Fruit fly (Drosophila melanogaster) whole organism, prepupa: ENCODE results near the gene Tbca.

ENCODE experiments used
- Blimp-1 ChIP-seq: fragments of 200-800 bp; sonication (Bioruptor generic); optimal IDR thresholded peaks from 3 replicates; lab custom pipeline; 2017; ENCODE audit warnings: missing biosample characterization, missing genetic modification characterization, mild to moderate bottlenecking, moderate library complexity, missing genetic modification reagents
- CG10669 ChIP-seq: fragments of 200-800 bp; sonication (Bioruptor generic); optimal IDR thresholded peaks from 3 replicates; lab custom pipeline; 2018; ENCODE audit warnings: missing biosample characterization, mild to moderate bottlenecking, missing genetic modification characterization, moderate library complexity
- CG11762 ChIP-seq: fragments of 200-800 bp; sonication (Bioruptor generic); optimal IDR thresholded peaks from 3 replicates; lab custom pipeline; 2016; ENCODE audit warnings: missing biosample characterization, missing genetic modification characterization; ENCODE audit not compliant: insufficient read depth
- CG1621 ChIP-seq: fragments of 200-800 bp; sonication (Bioruptor generic); optimal IDR thresholded peaks from 3 replicates; lab custom pipeline; 2018; ENCODE audit warnings: missing biosample characterization, mild to moderate bottlenecking, missing genetic modification characterization
- CG16779 ChIP-seq: fragments of 200-800 bp; sonication (Bioruptor generic); optimal IDR thresholded peaks from 3 replicates; lab custom pipeline; 2017; ENCODE audit warnings: missing biosample characterization, mild to moderate bottlenecking, missing genetic modification characterization
- CG3032 ChIP-seq: fragments of 200-800 bp; optimal IDR thresholded peaks from 2 replicates; lab custom pipeline; 2019; ENCODE audit warnings: missing biosample characterization, mild to moderate bottlenecking, missing genetic modification characterization, moderate library complexity
- CG32006 ChIP-seq: fragments of 200-800 bp; sonication (Bioruptor generic); optimal IDR thresholded peaks from 3 replicates; lab custom pipeline; 2017; ENCODE audit warnings: missing biosample characterization, mild to moderate bottlenecking, missing genetic modification characterization
- CG34406 ChIP-seq: fragments of 200-800 bp; sonication (Bioruptor generic); optimal IDR thresholded peaks from 3 replicates; lab custom pipeline; 2016; ENCODE audit warnings: missing biosample characterization, missing genetic modification characterization
- CG3919 ChIP-seq: fragments of 200-800 bp; sonication (Bioruptor generic); optimal IDR thresholded peaks from 3 replicates; lab custom pipeline; 2016; ENCODE audit warnings: missing biosample characterization, missing genetic modification characterization
- CG4318 ChIP-seq: fragments of 200-800 bp; sonication (Bioruptor generic); optimal IDR thresholded peaks from 3 replicates; lab custom pipeline; 2017; ENCODE audit warnings: missing biosample characterization, mild to moderate bottlenecking, missing genetic modification characterization
- CG6163 ChIP-seq: fragments of 200-800 bp; sonication (Bioruptor generic); IDR thresholded peaks from 3 replicates; pipeline ENCODE4 v1.3.6; 2022; ENCODE audit warnings: missing biosample characterization, missing genetic modification characterization
- CG6808 ChIP-seq: fragments of 200-800 bp; sonication (Bioruptor generic); optimal IDR thresholded peaks from 3 replicates; lab custom pipeline; 2017; ENCODE audit warnings: missing biosample characterization, missing genetic modification characterization, mild to moderate bottlenecking, moderate library complexity, missing genetic modification reagents
- CG6854 ChIP-seq: fragments of 200-800 bp; sonication (Bioruptor generic); optimal IDR thresholded peaks from 2 replicates; lab custom pipeline; 2017; ENCODE audit warnings: missing biosample characterization, mild to moderate bottlenecking, missing genetic modification characterization
- CG7368 ChIP-seq: fragments of 200-800 bp; sonication (Bioruptor generic); optimal IDR thresholded peaks from 3 replicates; lab custom pipeline; 2016; ENCODE audit warnings: missing biosample characterization, missing genetic modification characterization
- CG8119 ChIP-seq: fragments of 200-800 bp; sonication (Bioruptor generic); IDR thresholded peaks from 3 replicates; pipeline ENCODE4 v1.3.6; 2022; ENCODE audit warnings: missing biosample characterization, missing genetic modification characterization
- CG8632 ChIP-seq: fragments of 200-800 bp; sonication (Bioruptor generic); optimal IDR thresholded peaks from 3 replicates; lab custom pipeline; 2016; ENCODE audit warnings: missing biosample characterization, missing genetic modification characterization
- CG9139 ChIP-seq: fragments of 200-800 bp; sonication (Bioruptor generic); optimal IDR thresholded peaks from 3 replicates; lab custom pipeline; 2017; ENCODE audit warnings: missing biosample characterization, mild to moderate bottlenecking, missing genetic modification characterization
- Eip75B ChIP-seq: fragments of 200-800 bp; sonication (Bioruptor generic); optimal IDR thresholded peaks from 3 replicates; lab custom pipeline; 2016; ENCODE audit warnings: missing biosample characterization, missing genetic modification characterization
- Eip78C ChIP-seq: fragments of 200-800 bp; sonication (Bioruptor generic); peaks from one replicate; lab custom pipeline; 2016; ENCODE audit warnings: missing biosample characterization, missing genetic modification characterization
- Eip93F ChIP-seq: fragments of 200-800 bp; sonication (Bioruptor generic); optimal IDR thresholded peaks from 2 replicates; lab custom pipeline; 2016; ENCODE audit warnings: missing biosample characterization, mild to moderate bottlenecking, missing genetic modification characterization
- Ets96B ChIP-seq: fragments of 200-800 bp; optimal IDR thresholded peaks from 2 replicates; lab custom pipeline; 2019; ENCODE audit warnings: missing biosample characterization, mild to moderate bottlenecking, missing genetic modification characterization, moderate library complexity
- Hr39 ChIP-seq: fragments of 200-800 bp; sonication (Bioruptor generic); optimal IDR thresholded peaks from 2 replicates; lab custom pipeline; 2016; ENCODE audit warnings: missing biosample characterization, missing genetic modification characterization
- Lpt ChIP-seq: fragments of 200-800 bp; sonication (Bioruptor generic); optimal IDR thresholded peaks from 3 replicates; lab custom pipeline; 2016; ENCODE audit warnings: missing biosample characterization, missing genetic modification characterization
- Met ChIP-seq: fragments of 200-800 bp; sonication (Bioruptor generic); optimal IDR thresholded peaks from 3 replicates; lab custom pipeline; 2016; ENCODE audit warnings: missing biosample characterization, missing genetic modification characterization
- OdsH ChIP-seq: fragments of 200-800 bp; sonication (Bioruptor generic); optimal IDR thresholded peaks from 3 replicates; lab custom pipeline; 2016; ENCODE audit warnings: missing biosample characterization, missing genetic modification characterization
- Smox ChIP-seq: fragments of 200-800 bp; sonication (Bioruptor generic); optimal IDR thresholded peaks from 3 replicates; lab custom pipeline; 2016; ENCODE audit warnings: missing biosample characterization, missing genetic modification characterization
- Sox14 ChIP-seq: fragments of 200-800 bp; sonication (Bioruptor generic); optimal IDR thresholded peaks from 3 replicates; lab custom pipeline; 2016; ENCODE audit warnings: missing biosample characterization, missing genetic modification characterization
- achi ChIP-seq: fragments of 200-800 bp; sonication (Bioruptor generic); optimal IDR thresholded peaks from 3 replicates; lab custom pipeline; 2016; ENCODE audit warnings: missing biosample characterization, missing genetic modification characterization
- dsx ChIP-seq: fragments of 200-800 bp; optimal IDR thresholded peaks from 3 replicates; lab custom pipeline; 2019; ENCODE audit warnings: missing biosample characterization, mild to moderate bottlenecking, missing genetic modification characterization, moderate library complexity; ENCODE audit not compliant: poor library complexity, severe bottlenecking
- eg ChIP-seq: fragments of 200-800 bp; sonication (Bioruptor generic); IDR thresholded peaks from 3 replicates; pipeline ENCODE4 v1.3.6; 2022; ENCODE audit warnings: missing biosample characterization, missing genetic modification characterization
- esn ChIP-seq: fragments of 200-800 bp; sonication (Bioruptor generic); optimal IDR thresholded peaks from 2 replicates; lab custom pipeline; 2016; ENCODE audit warnings: missing biosample characterization, mild to moderate bottlenecking, missing genetic modification characterization, moderate library complexity
- fd59A ChIP-seq: fragments of 200-800 bp; sonication (Bioruptor generic); optimal IDR thresholded peaks from 2 replicates; lab custom pipeline; 2017; ENCODE audit warnings: missing biosample characterization, mild to moderate bottlenecking, missing genetic modification characterization, missing genetic modification reagents
- fd85E ChIP-seq: fragments of 200-800 bp; sonication (Bioruptor generic); optimal IDR thresholded peaks from 3 replicates; lab custom pipeline; 2016; ENCODE audit warnings: missing biosample characterization, missing genetic modification characterization
- net ChIP-seq: fragments of 200-800 bp; sonication (Bioruptor generic); optimal IDR thresholded peaks from 3 replicates; lab custom pipeline; 2016; ENCODE audit warnings: missing biosample characterization, missing genetic modification characterization
- pdm3 ChIP-seq: fragments of 200-800 bp; sonication (Bioruptor generic); optimal IDR thresholded peaks from 3 replicates; lab custom pipeline; 2016; ENCODE audit warnings: missing biosample characterization, missing genetic modification characterization
- spab ChIP-seq: fragments of 200-800 bp; sonication (Bioruptor generic); optimal IDR thresholded peaks from 2 replicates; lab custom pipeline; 2017; ENCODE audit warnings: missing biosample characterization, mild to moderate bottlenecking, missing genetic modification characterization, missing genetic modification reagents
- ss ChIP-seq, 2 experiments: fragments of 200-800 bp; sonication (Bioruptor generic); optimal IDR thresholded peaks; 2 replicates in 1 of 2; 3 replicates in 1 of 2; lab custom pipeline; 2017 to 2018; ENCODE audit warnings: mild to moderate bottlenecking in 2 of 2, missing biosample characterization in 2 of 2, missing genetic modification characterization in 2 of 2, moderate library complexity in 1 of 2
- svp ChIP-seq: fragments of 200-800 bp; sonication (Bioruptor generic); peaks from one replicate; lab custom pipeline; 2016; ENCODE audit warnings: missing biosample characterization, missing genetic modification characterization
- topi ChIP-seq: fragments of 200-800 bp; sonication (Bioruptor generic); optimal IDR thresholded peaks from 3 replicates; lab custom pipeline; 2016; ENCODE audit warnings: missing biosample characterization, missing genetic modification characterization
- vri ChIP-seq: fragments of 200-800 bp; sonication (Bioruptor generic); optimal IDR thresholded peaks from 3 replicates; lab custom pipeline; 2016; ENCODE audit warnings: missing biosample characterization, mild to moderate bottlenecking, missing genetic modification characterization

Gene Tbca

DNA sequence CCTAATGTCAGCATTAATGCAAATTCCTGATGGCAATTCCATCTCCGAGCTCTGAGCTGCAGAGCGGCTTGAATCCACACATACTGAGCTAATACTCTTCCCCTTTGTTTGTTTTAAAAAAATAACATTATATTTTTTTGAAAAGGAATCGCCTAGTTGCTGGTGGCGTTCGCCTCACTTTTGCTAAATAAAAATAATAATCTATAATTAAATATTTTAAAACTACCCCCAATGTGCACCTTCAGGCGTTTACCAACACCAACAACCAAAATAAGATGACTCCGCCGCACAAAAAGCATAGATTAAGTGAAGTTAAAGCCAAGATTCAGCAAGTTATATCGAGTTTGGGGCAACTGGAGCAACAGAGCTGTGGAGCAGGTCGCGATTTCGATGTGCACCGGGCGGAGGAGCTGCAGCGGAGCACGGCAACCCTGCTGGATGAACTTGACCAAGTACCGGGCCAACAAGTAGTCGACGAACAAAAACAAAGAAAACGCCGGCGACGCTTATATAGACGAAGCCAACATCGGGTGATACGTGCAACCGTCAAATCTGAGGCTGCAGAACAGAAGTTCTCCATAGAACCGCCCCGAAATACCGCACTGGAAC is 858 bp downstream of the Tbca start, which contains the start of gene CG1896 (continued):
- TF ChIP-seq CG11762 (GFP tag; lab: Kevin White, UChicago) (peak; percentile 46), CG6808 (GFP tag; lab: Kevin White, UChicago) (no peak), CG7368 (GFP tag; lab: Kevin White, UChicago) (peak; percentile 32), CG3919 (GFP tag; lab: Kevin White, UChicago) (peak; percentile 74), fd85E (GFP tag; lab: Kevin White, UChicago) (no peak), fd59A (GFP tag; lab: Kevin White, UChicago) (no peak), CG8632 (GFP tag; lab: Kevin White, UChicago) (peak; percentile 58), CG34406 (GFP tag; lab: Kevin White, UChicago) (peak; percentile 74), Eip93F (GFP tag; lab: Kevin White, UChicago) (no peak), ss (GFP tag; optimal IDR thresholded peaks at IDR 0.05; lab: Kevin White, UChicago) (peak in 1 of 2 experiments; percentile 48), eg (GFP tag; lab: Robert Waterston, UW) (peak; percentile 85), Blimp-1 (GFP tag; lab: Kevin White, UChicago) (no peak), CG32006 (GFP tag; lab: Kevin White, UChicago) (peak; percentile 65), OdsH (GFP tag; lab: Kevin White, UChicago) (peak; percentile 76), CG10669 (GFP tag; lab: Kevin White, UChicago) (peak; percentile 57), Lpt (peak; percentile 10), achi (GFP tag; lab: Kevin White, UChicago) (peak; percentile 77), CG9139 (GFP tag; lab: Kevin White, UChicago) (no peak), Ets96B (tag; lab: Kevin White, UChicago) (peak; percentile 51), Met (peak; percentile 69), Smox (GFP tag; lab: Kevin White, UChicago) (peak; percentile 65), Eip75B (GFP tag; lab: Kevin White, UChicago) (peak; percentile 51), dsx (GFP tag; lab: Kevin White, UChicago) (peak; percentile 40)

DNA sequence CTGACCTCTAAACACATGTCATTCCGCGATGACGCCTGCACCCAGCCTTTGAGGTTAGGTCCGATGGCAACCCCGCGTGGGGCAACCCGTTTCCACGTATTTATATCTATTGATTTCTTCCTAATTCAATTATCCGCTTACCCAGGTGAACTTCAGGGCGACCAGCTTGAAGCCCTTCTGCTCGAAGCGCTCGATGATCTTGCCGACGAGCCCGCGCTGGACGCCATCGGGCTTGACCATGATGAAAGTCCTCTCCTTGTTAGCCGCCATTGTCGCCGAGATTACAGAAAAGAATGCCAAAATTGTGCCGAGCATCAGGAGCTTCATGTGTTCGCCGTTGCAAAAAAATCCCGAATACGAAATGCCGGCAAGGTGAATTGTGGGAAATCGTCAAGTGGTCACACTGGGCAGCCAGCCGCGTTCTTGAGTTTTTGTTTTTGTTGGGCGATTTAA is 2.4 kb downstream of the Tbca start, which contains the start of gene awd:
TSS of gene awd (minus strand) at position 449 of the 453 bp plus-strand sequence.
- peak; percentile 35 for TF ChIP-seq esn
- no peak for TF ChIP-seq Ets96B (tag; lab: Kevin White, UChicago)
- TF ChIP-seq Hr39 (GFP tag; lab: Kevin White, UChicago), result no peak
- TF ChIP-seq CG1621 (tag; lab: Kevin White, UChicago), result peak; percentile 44
- peak; percentile 49; the same call in 2 of the 3 replicates for TF ChIP-seq CG8119 (GFP tag; lab: Robert Waterston, UW)
- TF ChIP-seq CG3919 (GFP tag; lab: Kevin White, UChicago), result peak; percentile 1
- TF ChIP-seq net (GFP tag; lab: Kevin White, UChicago), result peak; percentile 7
- peak; percentile 51 for TF ChIP-seq Eip75B (GFP tag; lab: Kevin White, UChicago)
- peak; percentile 9 for TF ChIP-seq CG3032
- TF ChIP-seq CG16779 (tag; lab: Kevin White, UChicago), result peak; percentile 28
- TF ChIP-seq ss (GFP tag; optimal IDR thresholded peaks at IDR 0.05; lab: Kevin White, UChicago), result peak; percentile 42 to 47
- peak; percentile 45 for TF ChIP-seq CG6854 (GFP tag; lab: Kevin White, UChicago)
- peak; percentile 10 for TF ChIP-seq dsx (GFP tag; lab: Kevin White, UChicago)
- TF ChIP-seq svp (GFP tag; lab: Kevin White, UChicago), result peak; percentile 86
- peak; percentile 14; the same call in 1 of the 3 replicates for TF ChIP-seq CG6163 (GFP tag; lab: Robert Waterston, UW)
- no peak for TF ChIP-seq vri (GFP tag; lab: Kevin White, UChicago)
- no peak for TF ChIP-seq CG11762 (GFP tag; lab: Kevin White, UChicago)
- peak; percentile 35 for TF ChIP-seq topi (GFP tag; lab: Kevin White, UChicago)
- no peak for TF ChIP-seq pdm3
- TF ChIP-seq spab (GFP tag; lab: Kevin White, UChicago), result no peak
- TF ChIP-seq CG4318, result no peak
- peak; percentile 6 for TF ChIP-seq Met
- TF ChIP-seq achi (GFP tag; lab: Kevin White, UChicago), result peak; percentile 18
- peak; percentile 25 for TF ChIP-seq CG6808 (GFP tag; lab: Kevin White, UChicago)
- no peak for TF ChIP-seq fd85E (GFP tag; lab: Kevin White, UChicago)
- TF ChIP-seq Eip78C (GFP tag; lab: Kevin White, UChicago), result peak; percentile 70
- peak; percentile 15 for TF ChIP-seq CG9139 (GFP tag; lab: Kevin White, UChicago)
- TF ChIP-seq Sox14 (GFP tag; lab: Kevin White, UChicago), result peak; percentile 57
- no peak for TF ChIP-seq CG32006 (GFP tag; lab: Kevin White, UChicago)
